Fruit fly (Drosophila melanogaster) whole organism, pupa: ENCODE measurements around the gene CG43131.

Source experiments
- CG12605 ChIP-seq: fragments of 200-800 bp; sonication (Bioruptor generic); IDR thresholded peaks from 2 replicates; pipeline ENCODE4 v1.3.6; 2022; ENCODE audit warnings: missing biosample characterization, missing genetic modification characterization
- CG34367 ChIP-seq: fragments of 200-800 bp; sonication (Bioruptor generic); optimal IDR thresholded peaks from 2 replicates; lab custom pipeline; 2018; ENCODE audit warnings: missing biosample characterization, mild to moderate bottlenecking, missing genetic modification characterization
- CG4496 ChIP-seq: fragments of 200-800 bp; sonication (Bioruptor generic); IDR thresholded peaks from 3 replicates; pipeline ENCODE4 v1.3.6; 2022; ENCODE audit warnings: missing biosample characterization, missing genetic modification characterization
- CG8159 ChIP-seq: fragments of 200-800 bp; sonication (Bioruptor generic); optimal IDR thresholded peaks from 3 replicates; lab custom pipeline; 2018; ENCODE audit warnings: missing biosample characterization, mild to moderate bottlenecking, missing genetic modification characterization, moderate library complexity
- Pif1A ChIP-seq: fragments of 200-800 bp; sonication (Bioruptor generic); optimal IDR thresholded peaks from 3 replicates; lab custom pipeline; 2016; ENCODE audit warnings: missing biosample characterization, missing genetic modification characterization
- gl ChIP-seq: fragments of 200-800 bp; sonication (Bioruptor generic); optimal IDR thresholded peaks from 2 replicates; lab custom pipeline; 2018; ENCODE audit warnings: missing biosample characterization, mild to moderate bottlenecking, missing genetic modification characterization
- rn ChIP-seq: fragments of 200-800 bp; sonication (Bioruptor generic); IDR thresholded peaks from 2 replicates; pipeline ENCODE4 v1.3.6; 2022; ENCODE audit warnings: missing biosample characterization, missing genetic modification characterization

DNA sequence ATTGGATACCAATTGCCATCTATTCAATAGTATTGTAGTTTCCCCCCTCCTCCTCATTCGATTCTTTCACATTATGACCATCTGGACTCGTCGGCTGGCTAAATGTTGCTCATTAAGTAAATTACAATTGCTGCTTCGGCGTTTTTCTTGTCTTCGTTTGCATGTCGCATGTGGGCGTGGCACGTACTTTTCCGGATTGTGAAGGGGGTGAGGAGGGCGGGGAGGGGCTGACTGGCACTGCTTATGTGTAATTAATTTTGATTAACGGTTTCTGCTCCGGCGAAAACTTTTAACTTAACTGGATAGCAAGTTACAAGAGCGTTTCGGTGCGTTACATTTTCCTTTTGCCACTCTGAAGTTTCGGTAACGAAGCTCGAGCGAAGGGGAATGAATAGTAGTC, 6.5 kb upstream of the CG43131 start:
- TF ChIP-seq CG8159 (tag; lab: Kevin White, UChicago) (no peak), Pif1A (GFP tag; lab: Kevin White, UChicago) (no peak), CG34367 (no peak), CG12605 (GFP tag; lab: Robert Waterston, UW) (no peak), rn (GFP tag; lab: Robert Waterston, UW) (no peak), CG4496 (no peak), gl (tag; lab: Kevin White, UChicago) (no peak)
